Worm (Caenorhabditis elegans) whole organism, early embryonic: ENCODE data around the gene srv-24.

ENCODE experiments used
- F13C5.2 ChIP-seq: sonication (generic microtip); optimal IDR thresholded peaks from 2 replicates; lab custom pipeline; 2017; ENCODE audit warnings: mild to moderate bottlenecking, missing genetic modification characterization, inconsistent platforms, missing compliant biosample characterization
- aly-1 ChIP-seq: sonication (generic microtip); optimal IDR thresholded peaks from 2 replicates; lab custom pipeline; 2016; ENCODE audit warnings: missing genetic modification characterization, missing compliant biosample characterization
- ama-1 ChIP-seq: fragments of 150-350 bp; optimal IDR thresholded peaks from 2 replicates; lab custom pipeline; 2014
- ceh-13 ChIP-seq: fragments of 200-800 bp; sonication (Bioruptor generic); optimal IDR thresholded peaks from 2 replicates; lab custom pipeline; 2018; ENCODE audit warnings: mild to moderate bottlenecking, missing genetic modification characterization, missing compliant biosample characterization
- ceh-36 ChIP-seq: sonication (generic microtip); optimal IDR thresholded peaks from 2 replicates; lab custom pipeline; 2016; ENCODE audit warnings: missing genetic modification characterization, inconsistent platforms, missing compliant biosample characterization
- hmbx-1 ChIP-seq: sonication (generic microtip); optimal IDR thresholded peaks from 2 replicates; lab custom pipeline; 2016; ENCODE audit warnings: mild to moderate bottlenecking, missing genetic modification characterization, missing compliant biosample characterization

- no peak for TF ChIP-seq hmbx-1 (tag; lab: Kevin White, UChicago)
- TF ChIP-seq ama-1 (lab: Kevin White, UChicago): no peak
- no peak for TF ChIP-seq ceh-13 (GFP tag; lab: Kevin White, UChicago)
- TF ChIP-seq ceh-36 (tag; lab: Kevin White, UChicago): no peak
- TF ChIP-seq F13C5.2 (tag; lab: Kevin White, UChicago): no peak
- TF ChIP-seq aly-1: no peak
Observed at ce11 chrIV:6301764-6302163, 11.1 kb upstream of the srv-24 start, which contains the start of gene srv-26.
